Fruit fly (Drosophila melanogaster) whole organism: ENCODE data around the gene CG13306.

Source experiments
- Dll ChIP-seq: fragments of >200 bp; optimal IDR thresholded peaks from 2 replicates; lab custom pipeline; 2017
- EcR ChIP-seq, 2 experiments: fragments of >200 bp; optimal IDR thresholded peaks; 2 replicates each; lab custom pipeline; 2017; ENCODE audit warnings: missing biosample characterization in 2 of 2, missing genetic modification characterization in 2 of 2, missing genetic modification reagents in 2 of 2
- pan ChIP-seq: fragments of >200 bp; optimal IDR thresholded peaks from 2 replicates; lab custom pipeline; 2017
- psq ChIP-seq: fragments of >200 bp; optimal IDR thresholded peaks from 2 replicates; lab custom pipeline; 2017
- usp ChIP-seq: fragments of >200 bp; optimal IDR thresholded peaks from 2 replicates; lab custom pipeline; 2017; ENCODE audit warnings: missing biosample characterization, missing genetic modification characterization, mixed read lengths

dm6 chr3L:8774974-8775731, 25.6 kb upstream of the CG13306 start:
- TF ChIP-seq EcR (GFP tag; optimal IDR thresholded peaks at IDR 0.05; lab: Kevin White, UChicago) (no peak), Dll (lab: Kevin White, UChicago) (no peak), psq (lab: Kevin White, UChicago) (no peak), usp (GFP tag; lab: Kevin White, UChicago) (no peak), pan (lab: Kevin White, UChicago) (no peak)
